Worm (Caenorhabditis elegans) whole organism, L1 larva: ENCODE data around the gene fipr-7.

Experiments
- aly-2 ChIP-seq: fragments of 150-350 bp; optimal IDR thresholded peaks from 2 replicates; lab custom pipeline; 2014; ENCODE audit warnings: missing biosample characterization, missing genetic modification characterization
- blmp-1 ChIP-seq: fragments of 150-350 bp; optimal IDR thresholded peaks from 2 replicates; lab custom pipeline; 2014; ENCODE audit warnings: missing biosample characterization, missing genetic modification characterization
- nhr-237 ChIP-seq: fragments of 150-350 bp; optimal IDR thresholded peaks from 2 replicates; lab custom pipeline; 2014; ENCODE audit warnings: missing biosample characterization, missing genetic modification characterization
- nhr-77 ChIP-seq: fragments of 150-350 bp; optimal IDR thresholded peaks from 2 replicates; lab custom pipeline; 2014; ENCODE audit warnings: missing biosample characterization, missing genetic modification characterization

- TF ChIP-seq nhr-237, result no peak
- no peak for TF ChIP-seq nhr-77
- no peak for TF ChIP-seq aly-2
- TF ChIP-seq blmp-1 (tag; lab: Kevin White, UChicago), result no peak
Observed at ce11 chrV:10221317-10221716, 8.3 kb upstream of the fipr-7 start, which contains the start of the genes fipr-5 and fipr-9.
